Worm (Caenorhabditis elegans) whole organism, L4 larva: ENCODE measurements around the gene K06A9.1.

ENCODE experiments used
- nhr-11 ChIP-seq: fragments of 150-350 bp; optimal IDR thresholded peaks from 2 replicates; lab custom pipeline; 2014; ENCODE audit warnings: missing biosample characterization, missing genetic modification characterization
- nhr-25 ChIP-seq: sonication (generic microtip); optimal IDR thresholded peaks from 2 replicates; lab custom pipeline; 2017; ENCODE audit warnings: missing genetic modification characterization, mild to moderate bottlenecking, missing compliant biosample characterization, antibody characterized with exemption, moderate library complexity, borderline replicate concordance; ENCODE audit not compliant: insufficient read depth
- nhr-77 ChIP-seq: fragments of 150-350 bp; optimal IDR thresholded peaks from 2 replicates; lab custom pipeline; 2014; ENCODE audit warnings: missing biosample characterization, missing genetic modification characterization
- pha-4 ChIP-seq, 2 experiments: fragments of 150-350 bp in 1 of 2; fragments of 200-800 bp in 1 of 2; sonication (Bioruptor generic) in 1 of 2; IDR thresholded peaks in 1 of 2; optimal IDR thresholded peaks in 1 of 2; 2 replicates each; pipeline versions ENCODE4 v1.3.6 to Lab custom; 2014 to 2022; ENCODE audit warnings: missing genetic modification characterization in 2 of 2, missing genetic modification reagents in 2 of 2, missing biosample characterization in 1 of 2, missing compliant biosample characterization in 1 of 2
- pqm-1 ChIP-seq: sonication (generic microtip); optimal IDR thresholded peaks from 2 replicates; lab custom pipeline; 2017; ENCODE audit warnings: missing biosample characterization, missing genetic modification characterization

DNA sequence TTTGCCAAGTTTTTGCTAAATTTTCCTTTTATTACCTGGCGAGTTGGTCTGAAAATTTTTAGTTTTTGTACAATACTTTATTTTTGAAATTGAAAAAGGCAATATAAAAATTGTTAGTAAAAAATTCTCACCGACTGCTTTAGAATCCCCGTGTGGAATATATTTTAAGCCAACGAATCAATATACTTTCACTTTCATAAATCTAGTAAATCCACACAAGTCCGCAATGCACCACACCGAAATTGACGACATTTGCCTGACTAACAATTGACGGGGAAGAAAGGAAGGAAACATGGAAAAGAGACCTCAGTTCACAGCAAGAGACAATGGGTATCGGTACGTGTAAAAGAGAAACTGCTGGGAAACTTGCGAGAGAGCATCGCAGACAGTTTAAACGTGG is 47.8 kb upstream of the K06A9.1 start:
- no peak for TF ChIP-seq nhr-11 (tag; lab: Kevin White, UChicago)
- no peak for TF ChIP-seq nhr-25 (tag; lab: Kevin White, UChicago)
- no peak for TF ChIP-seq pqm-1 (tag; lab: Kevin White, UChicago)
- no peak for TF ChIP-seq pha-4 (GFP tag; IDR thresholded peaks at IDR 0.05; lab: Robert Waterston, UW)
- TF ChIP-seq pha-4 (tag; optimal IDR thresholded peaks at IDR 0.05; lab: Kevin White, UChicago), result no peak
- TF ChIP-seq nhr-77 (tag; lab: Kevin White, UChicago), result no peak
